Worm (Caenorhabditis elegans): ENCODE measurements around the gene rbm-26.
A peak's percentile ranks its signal among the peaks of the same experiment; 100 is the strongest.

The rbm-26 gene

DNA sequence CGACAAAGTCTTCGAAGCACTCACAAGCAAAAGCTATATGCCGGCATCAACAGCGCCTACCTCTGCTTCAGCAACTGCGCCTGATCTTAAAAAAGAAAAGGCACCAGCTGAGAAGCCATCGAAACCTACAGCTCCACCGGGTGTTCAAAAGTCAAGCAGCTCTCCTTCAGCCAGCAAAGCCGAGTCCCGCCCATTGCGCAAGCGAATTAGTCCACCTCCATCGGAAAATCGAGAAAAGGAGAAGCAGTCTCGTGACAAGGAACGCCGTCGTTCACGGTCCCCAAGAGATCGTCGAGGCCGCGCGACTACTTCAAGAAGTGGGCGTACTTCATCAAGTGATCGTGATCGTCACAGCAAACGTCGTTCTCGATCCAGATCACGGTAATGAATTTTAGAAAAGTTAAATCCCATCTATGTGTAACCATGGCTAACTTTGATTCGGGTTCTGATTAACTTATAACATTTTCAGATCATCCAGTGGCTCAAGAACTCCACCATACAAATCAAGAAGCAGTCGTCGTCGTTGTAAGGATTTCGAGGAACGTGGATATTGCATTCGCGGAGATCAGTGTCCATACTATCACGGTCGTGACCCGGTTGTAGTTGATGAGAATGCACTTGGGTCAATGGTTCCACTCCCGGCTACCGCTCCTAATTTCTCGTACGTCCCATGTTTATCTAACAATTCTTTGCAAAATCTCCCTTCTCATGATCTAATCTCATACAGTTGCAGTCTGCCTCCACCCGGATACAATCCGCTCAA is 720 bp downstream of the rbm-26 start:
- TF ChIP-seq elt-1 (tag; optimal IDR thresholded peaks at IDR 0.05): no peak
- TF ChIP-seq ceh-82 (tag; optimal IDR thresholded peaks at IDR 0.05): no peak
- no peak for TF ChIP-seq nhr-77 (tag; optimal IDR thresholded peaks at IDR 0.05)
- no peak for TF ChIP-seq ztf-11 (tag; optimal IDR thresholded peaks at IDR 0.05)
- TF ChIP-seq nhr-23 (tag; optimal IDR thresholded peaks at IDR 0.05): no peak
- no peak for TF ChIP-seq nhr-6 (tag; optimal IDR thresholded peaks at IDR 0.05)
- no peak for TF ChIP-seq aly-2 (tag; optimal IDR thresholded peaks at IDR 0.05)
- TF ChIP-seq Y55F3AM.14 (GFP tag; optimal IDR thresholded peaks at IDR 0.05): no peak
- no peak for TF ChIP-seq lin-11 (tag; optimal IDR thresholded peaks at IDR 0.05)
- no peak for TF ChIP-seq mab-5 (tag; optimal IDR thresholded peaks at IDR 0.05)
- no peak for TF ChIP-seq egl-27 (tag; optimal IDR thresholded peaks at IDR 0.05)
- no peak for TF ChIP-seq nhr-11 (tag; optimal IDR thresholded peaks at IDR 0.05)
- TF ChIP-seq dmd-4 (tag; optimal IDR thresholded peaks at IDR 0.05): no peak
- no peak for TF ChIP-seq elt-3 (tag; optimal IDR thresholded peaks at IDR 0.05)
- no peak for TF ChIP-seq alr-1 (tag; optimal IDR thresholded peaks at IDR 0.05)
- TF ChIP-seq R02D3.7 (tag; optimal IDR thresholded peaks at IDR 0.05): no peak
- no peak for TF ChIP-seq nhr-25 (tag; optimal IDR thresholded peaks at IDR 0.05)
- TF ChIP-seq lin-13 (GFP tag; optimal IDR thresholded peaks at IDR 0.05): no peak

DNA sequence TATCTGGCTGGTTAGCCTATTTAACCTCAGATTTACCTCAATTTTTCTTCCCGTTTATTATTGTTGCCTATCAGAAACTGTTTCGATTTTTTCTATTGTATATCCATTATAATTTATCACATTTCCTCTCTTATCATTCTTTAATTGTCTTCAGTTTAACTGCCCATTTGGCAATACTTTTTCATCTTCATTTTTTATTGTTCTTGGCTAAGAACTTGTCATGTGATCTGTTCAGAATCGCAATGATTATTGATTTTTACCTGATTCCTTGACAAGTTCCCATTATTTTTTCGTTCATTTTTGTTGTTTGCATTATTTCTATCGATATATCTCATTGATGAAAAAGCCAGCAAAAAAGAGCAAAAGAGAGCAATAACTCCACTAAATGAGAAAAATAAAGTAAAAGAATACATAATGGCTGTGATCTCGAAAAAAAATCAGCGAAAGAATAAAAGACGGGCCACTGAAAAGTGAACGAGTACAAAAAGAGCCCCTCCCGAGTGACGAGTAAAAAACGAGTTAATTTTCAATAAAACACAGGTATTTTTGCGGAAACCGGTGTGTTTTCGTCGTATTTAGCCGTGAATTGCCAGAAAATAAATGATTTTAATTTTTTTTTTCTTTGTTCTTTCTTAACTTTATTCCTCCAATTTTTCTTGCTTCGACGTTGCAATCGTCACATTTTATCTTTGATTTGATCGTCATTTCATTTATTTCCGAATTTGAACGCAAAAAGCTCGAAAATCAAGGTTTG is 3.1 kb downstream of the rbm-26 start, which contains the start of gene arf-1:
Gene arf-1, plus strand, starts transcription at position 657 of the 754 bp plus-strand sequence.
- TF ChIP-seq lsy-2 (tag; optimal IDR thresholded peaks at IDR 0.05) (no peak), dmd-4 (tag; optimal IDR thresholded peaks at IDR 0.05) (no peak), elt-3 (tag; optimal IDR thresholded peaks at IDR 0.05) (no peak), ztf-1 (GFP tag; conservative IDR thresholded peaks at IDR 0.05) (no peak)

DNA sequence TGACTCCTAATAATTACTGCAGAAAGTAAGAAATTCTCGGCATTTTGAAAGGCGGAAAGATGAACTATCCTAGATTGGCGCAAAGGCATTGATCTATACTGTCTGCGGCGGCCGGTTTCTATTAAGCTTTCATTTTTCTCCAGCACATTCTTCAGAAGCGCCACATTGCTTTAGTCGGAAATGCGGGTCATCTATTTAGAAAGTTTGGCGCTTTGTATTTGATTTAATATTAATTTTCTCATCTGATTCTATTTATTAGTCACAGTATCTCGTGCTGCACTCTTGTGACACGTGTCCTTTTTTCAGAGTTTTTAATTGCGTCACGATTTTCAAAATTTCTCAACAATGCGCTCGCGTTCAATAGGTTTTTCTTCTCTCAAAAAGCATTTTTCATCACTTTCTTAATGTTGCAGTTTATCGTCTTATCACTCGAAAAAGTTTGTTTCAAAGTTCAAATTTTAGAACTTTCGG is 3.7 kb downstream of the rbm-26 start:
- peak; percentile 2 for TF ChIP-seq sma-9 (GFP tag; optimal IDR thresholded peaks at IDR 0.05)
- no peak for TF ChIP-seq sma-9 (tag; optimal IDR thresholded peaks at IDR 0.05)
- TF ChIP-seq mdl-1 (tag; optimal IDR thresholded peaks at IDR 0.05): no peak
- TF ChIP-seq skn-1 (tag; optimal IDR thresholded peaks at IDR 0.05): no peak
- TF ChIP-seq nhr-6 (tag; optimal IDR thresholded peaks at IDR 0.05): peak; percentile 16

DNA sequence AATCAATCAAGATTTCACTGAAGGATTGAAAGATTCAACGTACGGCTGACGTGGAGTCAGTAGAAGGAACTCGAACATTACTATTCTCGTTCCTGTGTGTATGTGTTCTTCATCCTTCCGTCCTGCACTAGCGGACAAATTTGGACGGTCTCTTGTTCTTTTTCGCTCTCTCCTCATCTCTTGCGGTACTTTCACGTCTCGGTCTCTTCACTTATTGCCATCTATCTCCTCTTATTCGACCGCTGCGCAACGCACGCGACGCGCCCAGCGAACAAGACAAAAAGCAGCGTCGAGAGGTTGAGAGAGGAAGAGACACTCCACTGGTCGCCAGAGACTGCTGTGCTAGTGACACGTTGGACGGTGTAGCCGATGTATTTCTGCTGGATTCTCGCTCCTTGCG is 4.1 kb downstream of the rbm-26 start:
- no peak for TF ChIP-seq ztf-11 (tag; optimal IDR thresholded peaks at IDR 0.05)
- peak; percentile 63 to 68 for TF ChIP-seq mdl-1 (tag; optimal IDR thresholded peaks at IDR 0.05)
- peak; percentile 60 for TF ChIP-seq nhr-25 (tag; optimal IDR thresholded peaks at IDR 0.05)
- TF ChIP-seq gmeb-1 (tag; optimal IDR thresholded peaks at IDR 0.05): no peak
- TF ChIP-seq unc-39 (tag; optimal IDR thresholded peaks at IDR 0.05): no peak
- peak; percentile 26 for TF ChIP-seq egl-27 (tag; optimal IDR thresholded peaks at IDR 0.05)
- TF ChIP-seq F13H6.1 (tag; optimal IDR thresholded peaks at IDR 0.05): peak; percentile 75
- no peak for TF ChIP-seq elt-1 (tag; optimal IDR thresholded peaks at IDR 0.05)
- peak; percentile 70 for TF ChIP-seq Y55F3AM.14 (GFP tag; optimal IDR thresholded peaks at IDR 0.05)
- no peak for TF ChIP-seq nhr-10 (tag; optimal IDR thresholded peaks at IDR 0.05)
- TF ChIP-seq nhr-6 (tag; optimal IDR thresholded peaks at IDR 0.05): no peak
- no peak for TF ChIP-seq nhr-12 (tag; optimal IDR thresholded peaks at IDR 0.05)
- no peak for TF ChIP-seq skn-1 (tag; optimal IDR thresholded peaks at IDR 0.05)
- peak; percentile 54 for TF ChIP-seq fos-1 (tag; optimal IDR thresholded peaks at IDR 0.05)
- TF ChIP-seq zag-1 (tag; optimal IDR thresholded peaks at IDR 0.05): no peak
- TF ChIP-seq lin-11 (tag; optimal IDR thresholded peaks at IDR 0.05): peak; percentile 84
- peak in 1 of 2 experiments; percentile 64 for TF ChIP-seq lsy-2 (tag; optimal IDR thresholded peaks at IDR 0.05)
- TF ChIP-seq sma-9 (GFP tag; optimal IDR thresholded peaks at IDR 0.05): no peak
- TF ChIP-seq sma-9 (tag; optimal IDR thresholded peaks at IDR 0.05): no peak
- peak; percentile 51 for TF ChIP-seq crh-2 (tag; optimal IDR thresholded peaks at IDR 0.05)
- TF ChIP-seq C34F6.9 (tag; optimal IDR thresholded peaks at IDR 0.05): peak; percentile 87
- TF ChIP-seq unc-62 (GFP tag; optimal IDR thresholded peaks at IDR 0.05): no peak
- peak; percentile 62 for TF ChIP-seq sem-4 (tag; optimal IDR thresholded peaks at IDR 0.05)
- TF ChIP-seq lin-39 (tag; optimal IDR thresholded peaks at IDR 0.05): no peak
- TF ChIP-seq unc-55 (GFP tag; optimal IDR thresholded peaks at IDR 0.05): peak; percentile 83
- TF ChIP-seq nhr-11 (tag; optimal IDR thresholded peaks at IDR 0.05): no peak
- no peak for TF ChIP-seq alr-1 (tag; optimal IDR thresholded peaks at IDR 0.05)
- no peak for TF ChIP-seq dmd-4 (tag; optimal IDR thresholded peaks at IDR 0.05)
- TF ChIP-seq sma-3 (GFP tag; optimal IDR thresholded peaks at IDR 0.05): peak; percentile 34
- TF ChIP-seq snpc-4 (tag; optimal IDR thresholded peaks at IDR 0.05): peak; percentile 26
- TF ChIP-seq lin-13 (GFP tag; optimal IDR thresholded peaks at IDR 0.05): peak; percentile 12
- peak; percentile 88 for TF ChIP-seq nhr-129 (tag; optimal IDR thresholded peaks at IDR 0.05)
- peak; percentile 24 for TF ChIP-seq blmp-1 (tag; optimal IDR thresholded peaks at IDR 0.05; ENCODE audit: insufficient read depth)
- TF ChIP-seq nhr-21 (tag; optimal IDR thresholded peaks at IDR 0.05): peak; percentile 73
- TF ChIP-seq nhr-23 (tag; optimal IDR thresholded peaks at IDR 0.05): no peak
- TF ChIP-seq ztf-4 (tag; optimal IDR thresholded peaks at IDR 0.05): peak; percentile 7
- no peak for TF ChIP-seq aly-2 (tag; optimal IDR thresholded peaks at IDR 0.05)

All from whole organism, L2 larva.